Worm (Caenorhabditis elegans) whole organism, L1 larva: ENCODE data around the gene T22B7.3.

Experiments
- ces-1 ChIP-seq: fragments of 150-350 bp; optimal IDR thresholded peaks from 2 replicates; lab custom pipeline; 2014; ENCODE audit warnings: missing biosample characterization, missing genetic modification reagents, missing genetic modification characterization
- lsy-2 ChIP-seq, 2 experiments: fragments of 150-350 bp; optimal IDR thresholded peaks; 2 replicates each; lab custom pipeline; 2014; ENCODE audit warnings: missing biosample characterization in 2 of 2, missing genetic modification characterization in 2 of 2
- nhr-71 ChIP-seq: sonication (generic microtip); optimal IDR thresholded peaks from 2 replicates; lab custom pipeline; 2016; ENCODE audit warnings: mild to moderate bottlenecking, missing genetic modification characterization, moderate library complexity, missing compliant biosample characterization
- sptf-1 ChIP-seq: fragments of 150-350 bp; optimal IDR thresholded peaks from 2 replicates; lab custom pipeline; 2014; ENCODE audit warnings: missing biosample characterization, missing genetic modification characterization

DNA sequence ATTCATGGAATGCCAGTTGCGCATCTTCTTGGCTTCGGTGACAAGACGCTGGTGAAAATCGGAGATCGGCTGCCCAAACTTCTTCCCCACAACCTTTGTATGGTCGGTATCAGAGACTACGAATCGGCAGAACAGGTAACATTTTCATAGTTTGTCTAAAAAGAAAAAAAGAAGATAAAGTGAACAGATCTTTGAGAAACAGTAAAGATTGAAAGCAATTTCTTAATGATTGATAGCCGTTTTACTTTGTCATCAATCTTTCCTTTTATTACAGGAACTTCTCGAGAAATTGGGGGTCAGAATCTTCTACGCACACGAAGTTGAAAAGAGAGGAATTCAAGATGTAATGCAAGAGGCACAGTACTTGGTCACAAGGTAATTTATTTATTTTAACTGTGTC lies 16.2 kb upstream of the T22B7.3 start:
- TF ChIP-seq lsy-2 (tag; optimal IDR thresholded peaks at IDR 0.05; lab: Kevin White, UChicago) = peak in 1 of 2 experiments; percentile 12
- TF ChIP-seq sptf-1 = no peak
- TF ChIP-seq ces-1 (GFP tag; lab: Kevin White, UChicago) = no peak
- peak; percentile 15 for TF ChIP-seq nhr-71 (tag; lab: Kevin White, UChicago)
